Worm (Caenorhabditis elegans) whole organism, midembryonic: ENCODE data around the gene F31D5.2.

Source experiments
- T22C8.4 ChIP-seq: fragments of 200-800 bp; sonication (Bioruptor generic); IDR thresholded peaks from 2 replicates; pipeline ENCODE4 v1.3.6; 2022; ENCODE audit warnings: missing genetic modification characterization, missing compliant biosample characterization
- cog-1 ChIP-seq: sonication (generic microtip); optimal IDR thresholded peaks from 2 replicates; lab custom pipeline; 2016; ENCODE audit warnings: missing genetic modification characterization, missing compliant biosample characterization
- klf-2 ChIP-seq: fragments of 200-800 bp; sonication (Bioruptor generic); conservative IDR thresholded peaks from 2 replicates; pipeline ENCODE4 v1.3.6; 2022; ENCODE audit warnings: missing genetic modification reagents, missing genetic modification characterization, missing compliant biosample characterization
- ref-1 ChIP-seq: fragments of 200-800 bp; sonication (Bioruptor generic); conservative IDR thresholded peaks from 2 replicates; pipeline ENCODE4 v1.3.6; 2022; ENCODE audit warnings: missing genetic modification reagents, missing genetic modification characterization, missing compliant biosample characterization
- tab-1 ChIP-seq: fragments of 200-800 bp; sonication (Bioruptor generic); IDR thresholded peaks from 2 replicates; pipeline ENCODE4 v1.3.6; 2022; ENCODE audit warnings: missing genetic modification characterization, missing compliant biosample characterization
- ztf-23 ChIP-seq: fragments of 200-800 bp; sonication (Bioruptor generic); IDR thresholded peaks from 2 replicates; pipeline ENCODE4 v1.3.6; 2022; ENCODE audit warnings: missing genetic modification reagents, missing genetic modification characterization, missing compliant biosample characterization
- ztf-29 ChIP-seq: fragments of 200-800 bp; sonication (Bioruptor generic); IDR thresholded peaks from 2 replicates; pipeline ENCODE4 v1.3.6; 2022; ENCODE audit warnings: missing genetic modification reagents, missing genetic modification characterization, missing compliant biosample characterization

- TF ChIP-seq ztf-29 (GFP tag; lab: Robert Waterston, UW) = no peak
- no peak for TF ChIP-seq klf-2
- no peak for TF ChIP-seq ref-1 (GFP tag; lab: Robert Waterston, UW)
- no peak for TF ChIP-seq cog-1 (tag; lab: Kevin White, UChicago)
- no peak for TF ChIP-seq ztf-23 (GFP tag; lab: Robert Waterston, UW)
- no peak for TF ChIP-seq T22C8.4 (GFP tag; lab: Robert Waterston, UW)
- no peak for TF ChIP-seq tab-1 (GFP tag; lab: Robert Waterston, UW)
These were observed 31.4 kb upstream of the F31D5.2 start for ce11 chrII:4183979-4184378.
